Fruit fly (Drosophila melanogaster) whole organism, embryonic: Measurements from ENCODE around the gene Cerk.

ENCODE experiments used
- Adf1 ChIP-seq: fragments of 200-800 bp; sonication (Bioruptor generic); IDR thresholded peaks from 2 replicates; pipeline ENCODE4 v1.3.6; 2022; ENCODE audit warnings: missing biosample characterization, missing genetic modification characterization
- BtbVII ChIP-seq: fragments of 200-800 bp; sonication (Bioruptor generic); optimal IDR thresholded peaks from 3 replicates; lab custom pipeline; 2017; ENCODE audit warnings: missing biosample characterization, mild to moderate bottlenecking, missing genetic modification characterization
- CG10979 ChIP-seq: fragments of 200-800 bp; sonication (Bioruptor generic); optimal IDR thresholded peaks from 2 replicates; lab custom pipeline; 2018; ENCODE audit warnings: missing biosample characterization, mild to moderate bottlenecking, missing genetic modification characterization, moderate library complexity
- CG11696 ChIP-seq: fragments of 200-800 bp; sonication (Bioruptor generic); IDR thresholded peaks from 2 replicates; pipeline ENCODE4 v1.3.6; 2022; ENCODE audit warnings: missing biosample characterization, missing genetic modification characterization
- CG14860 ChIP-seq: fragments of 200-800 bp; sonication (Bioruptor generic); IDR thresholded peaks from 3 replicates; pipeline ENCODE4 v1.3.6; 2022; ENCODE audit warnings: missing biosample characterization, missing genetic modification characterization; ENCODE audit not compliant: partially characterized antibody
- CG14965 ChIP-seq: fragments of 200-800 bp; sonication (Bioruptor generic); optimal IDR thresholded peaks from 2 replicates; lab custom pipeline; 2016; ENCODE audit warnings: missing biosample characterization, missing genetic modification characterization, borderline replicate concordance
- CG15011 ChIP-seq: fragments of 200-800 bp; sonication (Bioruptor generic); optimal IDR thresholded peaks from 3 replicates; lab custom pipeline; 2018; ENCODE audit warnings: missing biosample characterization, mild to moderate bottlenecking, missing genetic modification characterization
- CG15696 ChIP-seq: fragments of 200-800 bp; sonication (Bioruptor generic); optimal IDR thresholded peaks from 2 replicates; lab custom pipeline; 2019; ENCODE audit warnings: missing biosample characterization, mild to moderate bottlenecking, missing genetic modification characterization, moderate library complexity
- CG16779 ChIP-seq: fragments of 200-800 bp; sonication (Bioruptor generic); IDR thresholded peaks from 2 replicates; pipeline ENCODE4 v1.3.6; 2022; ENCODE audit warnings: missing biosample characterization, missing genetic modification characterization
- CG18262 ChIP-seq: fragments of 200-800 bp; optimal IDR thresholded peaks from 3 replicates; lab custom pipeline; 2019; ENCODE audit warnings: missing biosample characterization, mild to moderate bottlenecking, missing genetic modification characterization, moderate library complexity
- CG30020 ChIP-seq: fragments of 200-800 bp; optimal IDR thresholded peaks from 2 replicates; lab custom pipeline; 2019; ENCODE audit warnings: missing biosample characterization, mild to moderate bottlenecking, missing genetic modification characterization, moderate library complexity
- CG31441 ChIP-seq: fragments of 200-800 bp; sonication (Bioruptor generic); IDR thresholded peaks from 2 replicates; pipeline ENCODE4 v1.3.6; 2022; ENCODE audit warnings: missing biosample characterization, missing genetic modification characterization
- CG32772 ChIP-seq: fragments of 200-800 bp; sonication (Bioruptor generic); IDR thresholded peaks from 2 replicates; pipeline ENCODE4 v1.3.6; 2022; ENCODE audit warnings: missing biosample characterization, missing genetic modification characterization
- CG34224 ChIP-seq: fragments of 200-800 bp; sonication (Bioruptor generic); IDR thresholded peaks from 3 replicates; pipeline ENCODE4 v1.3.6; 2022; ENCODE audit warnings: missing biosample characterization, missing genetic modification characterization; ENCODE audit not compliant: partially characterized antibody
- CG4360 ChIP-seq: fragments of 200-800 bp; sonication (Bioruptor generic); IDR thresholded peaks from 2 replicates; pipeline ENCODE4 v1.3.6; 2022; ENCODE audit warnings: missing biosample characterization, missing genetic modification characterization
- CG4424 ChIP-seq: fragments of 200-800 bp; sonication (Bioruptor generic); optimal IDR thresholded peaks from 3 replicates; lab custom pipeline; 2016; ENCODE audit warnings: missing biosample characterization, missing genetic modification characterization
- CG4617 ChIP-seq: fragments of 200-800 bp; sonication (Bioruptor generic); optimal IDR thresholded peaks from 3 replicates; lab custom pipeline; 2016; ENCODE audit warnings: missing biosample characterization, missing genetic modification characterization, borderline replicate concordance
- CG5180 ChIP-seq: fragments of 200-800 bp; sonication (Bioruptor generic); optimal IDR thresholded peaks from 3 replicates; lab custom pipeline; 2017; ENCODE audit warnings: missing biosample characterization, missing genetic modification characterization, mild to moderate bottlenecking, moderate library complexity, missing genetic modification reagents
- CG6175 ChIP-seq: fragments of 200-800 bp; sonication (Bioruptor generic); IDR thresholded peaks from 3 replicates; pipeline ENCODE4 v1.3.6; 2022; ENCODE audit warnings: missing biosample characterization, missing genetic modification characterization
- CG6791 ChIP-seq: fragments of 200-800 bp; sonication (Bioruptor generic); IDR thresholded peaks from 3 replicates; pipeline ENCODE4 v1.3.6; 2022; ENCODE audit warnings: missing biosample characterization, missing genetic modification characterization; ENCODE audit not compliant: partially characterized antibody
- CG7357 ChIP-seq: fragments of 200-800 bp; sonication (Bioruptor generic); IDR thresholded peaks from 3 replicates; pipeline ENCODE4 v1.3.6; 2022; ENCODE audit warnings: missing biosample characterization, missing genetic modification characterization
- CG8765 ChIP-seq: fragments of 200-800 bp; sonication (Bioruptor generic); IDR thresholded peaks from 2 replicates; pipeline ENCODE4 v1.3.6; 2022; ENCODE audit warnings: missing biosample characterization, missing genetic modification characterization
- Chrac-16 ChIP-seq: fragments of 200-800 bp; sonication (Bioruptor generic); optimal IDR thresholded peaks from 3 replicates; lab custom pipeline; 2016; ENCODE audit warnings: missing biosample characterization, missing genetic modification characterization
- CrebB ChIP-seq: fragments of 200-800 bp; sonication (Bioruptor generic); optimal IDR thresholded peaks from 3 replicates; lab custom pipeline; 2018; ENCODE audit warnings: missing biosample characterization, mild to moderate bottlenecking, missing genetic modification characterization
- Elba2 ChIP-seq: fragments of 200-800 bp; sonication (Bioruptor generic); optimal IDR thresholded peaks from 3 replicates; lab custom pipeline; 2016; ENCODE audit warnings: missing biosample characterization, missing genetic modification characterization
- Gug ChIP-seq: fragments of 200-800 bp; sonication (Bioruptor generic); IDR thresholded peaks from 4 replicates; pipeline ENCODE4 v1.3.6; 2022; ENCODE audit warnings: missing biosample characterization, missing genetic modification characterization
- H2.0 ChIP-seq: fragments of 200-800 bp; sonication (Bioruptor generic); IDR thresholded peaks from 2 replicates; pipeline ENCODE4 v1.3.6; 2022; ENCODE audit warnings: missing biosample characterization, missing genetic modification characterization
- Hand ChIP-seq: fragments of 200-800 bp; sonication (Bioruptor generic); optimal IDR thresholded peaks from 2 replicates; lab custom pipeline; 2017; ENCODE audit warnings: mild to moderate bottlenecking, missing biosample characterization, missing genetic modification reagents, missing genetic modification characterization
- Lim3 ChIP-seq: fragments of 200-800 bp; sonication (Bioruptor generic); IDR thresholded peaks from 2 replicates; pipeline ENCODE4 v1.3.6; 2022; ENCODE audit warnings: missing biosample characterization, missing genetic modification characterization
- Med ChIP-seq: fragments of 200-800 bp; sonication (Bioruptor generic); peaks from one replicate; lab custom pipeline; 2016; ENCODE audit warnings: missing biosample characterization, missing genetic modification characterization, mild to moderate bottlenecking, inconsistent platforms, moderate library complexity
- Nf-YB ChIP-seq: fragments of 200-800 bp; sonication (Bioruptor generic); optimal IDR thresholded peaks from 3 replicates; lab custom pipeline; 2019; ENCODE audit warnings: missing biosample characterization, mild to moderate bottlenecking, missing genetic modification characterization, moderate library complexity
- Oaz ChIP-seq: fragments of 200-800 bp; sonication (Bioruptor generic); IDR thresholded peaks from 2 replicates; pipeline ENCODE4 v1.3.6; 2022; ENCODE audit warnings: missing biosample characterization, missing genetic modification characterization
- Opbp ChIP-seq: fragments of 200-800 bp; sonication (Bioruptor generic); IDR thresholded peaks from 3 replicates; pipeline ENCODE4 v1.3.6; 2022; ENCODE audit warnings: missing biosample characterization, missing genetic modification characterization; ENCODE audit not compliant: partially characterized antibody
- YL-1 ChIP-seq: fragments of 200-800 bp; sonication (Bioruptor generic); optimal IDR thresholded peaks from 3 replicates; lab custom pipeline; 2017; ENCODE audit warnings: missing biosample characterization, mild to moderate bottlenecking, missing genetic modification characterization
- bigmax ChIP-seq: fragments of 200-800 bp; sonication (Bioruptor generic); optimal IDR thresholded peaks from 2 replicates; lab custom pipeline; 2018; ENCODE audit warnings: missing biosample characterization, mild to moderate bottlenecking, missing genetic modification characterization
- btn ChIP-seq: fragments of 200-800 bp; sonication (Bioruptor generic); optimal IDR thresholded peaks from 2 replicates; lab custom pipeline; 2016; ENCODE audit warnings: missing biosample characterization, missing genetic modification characterization
- dm ChIP-seq: fragments of 200-800 bp; sonication (Bioruptor generic); optimal IDR thresholded peaks from 3 replicates; lab custom pipeline; 2016; ENCODE audit warnings: missing biosample characterization, missing genetic modification characterization
- dmrt99B ChIP-seq: fragments of 200-800 bp; sonication (Bioruptor generic); optimal IDR thresholded peaks from 2 replicates; lab custom pipeline; 2018; ENCODE audit warnings: missing biosample characterization, mild to moderate bottlenecking, missing genetic modification characterization, moderate library complexity
- en ChIP-seq: fragments of 200-800 bp; sonication (Bioruptor generic); optimal IDR thresholded peaks from 2 replicates; lab custom pipeline; 2016; ENCODE audit warnings: missing biosample characterization, missing genetic modification characterization
- grau ChIP-seq: fragments of 200-800 bp; optimal IDR thresholded peaks from 3 replicates; lab custom pipeline; 2019; ENCODE audit warnings: missing biosample characterization, mild to moderate bottlenecking, missing genetic modification characterization, moderate library complexity
- insv ChIP-seq, 2 experiments: fragments of 200-800 bp; sonication (Bioruptor generic); optimal IDR thresholded peaks; 3 replicates each; lab custom pipeline; 2016 to 2018; ENCODE audit warnings: missing biosample characterization in 2 of 2, missing genetic modification characterization in 2 of 2
- ken ChIP-seq: fragments of 200-800 bp; sonication (Bioruptor generic); IDR thresholded peaks from 3 replicates; pipeline ENCODE4 v1.3.6; 2022; ENCODE audit warnings: missing biosample characterization, missing genetic modification characterization
- org-1 ChIP-seq: fragments of 200-800 bp; sonication (Bioruptor generic); optimal IDR thresholded peaks from 2 replicates; lab custom pipeline; 2017; ENCODE audit warnings: missing biosample characterization, missing genetic modification characterization
- scrt ChIP-seq: fragments of 200-800 bp; sonication (Bioruptor generic); optimal IDR thresholded peaks from 2 replicates; lab custom pipeline; 2018; ENCODE audit warnings: missing biosample characterization, mild to moderate bottlenecking, missing genetic modification characterization, moderate library complexity
- sima ChIP-seq: fragments of 200-800 bp; sonication (Bioruptor generic); optimal IDR thresholded peaks from 2 replicates; lab custom pipeline; 2016; ENCODE audit warnings: missing biosample characterization, missing genetic modification characterization
- toy ChIP-seq: fragments of 200-800 bp; sonication (Bioruptor generic); IDR thresholded peaks from 2 replicates; pipeline ENCODE4 v1.3.6; 2022; ENCODE audit warnings: missing biosample characterization, missing genetic modification characterization
- unc-4 ChIP-seq: fragments of 200-800 bp; sonication (Bioruptor generic); IDR thresholded peaks from 2 replicates; pipeline ENCODE4 v1.3.6; 2022; ENCODE audit warnings: missing biosample characterization, missing genetic modification characterization; ENCODE audit not compliant: partially characterized antibody
- usp ChIP-seq: fragments of >200 bp; optimal IDR thresholded peaks from 2 replicates; lab custom pipeline; 2017; ENCODE audit warnings: missing biosample characterization, missing genetic modification characterization
- zen ChIP-seq: fragments of 200-800 bp; sonication (Bioruptor generic); optimal IDR thresholded peaks from 3 replicates; lab custom pipeline; 2018; ENCODE audit warnings: missing biosample characterization, mild to moderate bottlenecking, missing genetic modification characterization, moderate library complexity

The Cerk gene

DNA sequence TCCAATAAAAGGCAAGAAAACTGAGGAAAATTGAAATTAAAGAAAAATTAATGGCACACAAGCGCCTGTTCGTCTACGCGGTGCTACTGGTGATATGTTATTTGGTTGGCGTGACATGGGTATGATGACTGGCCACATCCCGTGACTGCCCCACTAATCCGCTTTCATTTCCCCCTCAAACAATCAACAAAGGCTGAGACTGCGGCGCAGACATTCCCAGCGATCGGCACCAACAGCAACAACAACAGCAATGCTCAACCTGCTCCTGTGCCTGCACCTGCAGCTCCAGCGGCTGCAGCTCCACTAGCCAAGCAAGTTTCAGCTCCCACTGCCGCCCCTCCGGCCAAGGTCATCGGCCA is 13.0 kb downstream of the Cerk start (continued):
- no peak for TF ChIP-seq CG10979
- TF ChIP-seq CG31441 (GFP tag; lab: Robert Waterston, UW), result no peak
- TF ChIP-seq dmrt99B (tag; lab: Kevin White, UChicago), result no peak
- no peak for TF ChIP-seq CG14860 (GFP tag; lab: Robert Waterston, UW)
- no peak for TF ChIP-seq CG14965 (GFP tag; lab: Kevin White, UChicago)
- TF ChIP-seq CG34224 (GFP tag; lab: Robert Waterston, UW), result 0 out of 3 replicates have a peak, but pooled peaks have one; percentile 13
- no peak for TF ChIP-seq Adf1 (GFP tag; lab: Robert Waterston, UW)
- TF ChIP-seq CG5180 (GFP tag; lab: Kevin White, UChicago), result no peak
- peak; percentile 50 for TF ChIP-seq Med
- peak; percentile 59; the same call in 1 of the 2 replicates for TF ChIP-seq CG4360 (GFP tag; lab: Robert Waterston, UW)
- TF ChIP-seq CG15011 (GFP tag; lab: Kevin White, UChicago), result no peak
- 0 out of 3 replicates have a peak, but pooled peaks have one; percentile 6 for TF ChIP-seq CG6175
- TF ChIP-seq, all 482 proteins: peak for 8

dm6 chr3R:5354373-5355134 is 13.6 kb downstream of the Cerk start, which contains the start of the genes CG11999 and CG1161:
TSS of gene CG11999 (minus strand) at chr3R:5354747.
TSS of gene CG1161 (plus strand) at chr3R:5355092.
- TF ChIP-seq Nf-YB (peak; percentile 90), H2.0 (GFP tag; lab: Robert Waterston, UW) (no peak), Elba2 (GFP tag; lab: Kevin White, UChicago) (no peak), dm (GFP tag; lab: Kevin White, UChicago) (no peak), CG4617 (GFP tag; lab: Kevin White, UChicago) (peak; percentile 49), org-1 (GFP tag; lab: Kevin White, UChicago) (no peak), btn (GFP tag; lab: Kevin White, UChicago) (no peak), CG15696 (tag; lab: Kevin White, UChicago) (no peak), unc-4 (GFP tag; lab: Robert Waterston, UW) (no peak), CG30020 (tag; lab: Kevin White, UChicago) (peak; percentile 35), CG8765 (GFP tag; lab: Robert Waterston, UW) (no peak), Gug (no peak), insv (GFP tag; optimal IDR thresholded peaks at IDR 0.05; lab: Kevin White, UChicago) (no peak), scrt (GFP tag; lab: Kevin White, UChicago) (no peak), CG18262 (tag; lab: Kevin White, UChicago) (peak; percentile 34), ken (GFP tag; lab: Robert Waterston, UW) (no peak), Chrac-16 (peak; percentile 16), CrebB (tag; lab: Kevin White, UChicago) (no peak), YL-1 (GFP tag; lab: Kevin White, UChicago) (peak; percentile 47), CG6791 (GFP tag; lab: Robert Waterston, UW) (0 out of 3 replicates have a peak, but pooled peaks have one; percentile 22), CG4424 (GFP tag; lab: Kevin White, UChicago) (peak; percentile 22), BtbVII (no peak), grau (peak; percentile 18), en (GFP tag; lab: Kevin White, UChicago) (no peak), CG7357 (GFP tag; lab: Robert Waterston, UW) (no peak), CG11696 (GFP tag; lab: Robert Waterston, UW) (no peak), Oaz (GFP tag; lab: Robert Waterston, UW) (no peak), usp (GFP tag; lab: Kevin White, UChicago) (no peak), Opbp (no peak), CG32772 (GFP tag; lab: Robert Waterston, UW) (no peak), sima (GFP tag; lab: Kevin White, UChicago) (no peak), toy (no peak), Hand (GFP tag; lab: Kevin White, UChicago) (no peak), CG16779 (GFP tag; lab: Robert Waterston, UW) (no peak), bigmax (GFP tag; lab: Kevin White, UChicago) (no peak), Lim3 (GFP tag; lab: Robert Waterston, UW) (no peak), zen (peak; percentile 40)
